Fruit fly (Drosophila melanogaster): Measurements from ENCODE around the gene CG10516.
A peak's percentile ranks its signal among the peaks of the same experiment; 100 is the strongest.

The CG10516 gene

DNA sequence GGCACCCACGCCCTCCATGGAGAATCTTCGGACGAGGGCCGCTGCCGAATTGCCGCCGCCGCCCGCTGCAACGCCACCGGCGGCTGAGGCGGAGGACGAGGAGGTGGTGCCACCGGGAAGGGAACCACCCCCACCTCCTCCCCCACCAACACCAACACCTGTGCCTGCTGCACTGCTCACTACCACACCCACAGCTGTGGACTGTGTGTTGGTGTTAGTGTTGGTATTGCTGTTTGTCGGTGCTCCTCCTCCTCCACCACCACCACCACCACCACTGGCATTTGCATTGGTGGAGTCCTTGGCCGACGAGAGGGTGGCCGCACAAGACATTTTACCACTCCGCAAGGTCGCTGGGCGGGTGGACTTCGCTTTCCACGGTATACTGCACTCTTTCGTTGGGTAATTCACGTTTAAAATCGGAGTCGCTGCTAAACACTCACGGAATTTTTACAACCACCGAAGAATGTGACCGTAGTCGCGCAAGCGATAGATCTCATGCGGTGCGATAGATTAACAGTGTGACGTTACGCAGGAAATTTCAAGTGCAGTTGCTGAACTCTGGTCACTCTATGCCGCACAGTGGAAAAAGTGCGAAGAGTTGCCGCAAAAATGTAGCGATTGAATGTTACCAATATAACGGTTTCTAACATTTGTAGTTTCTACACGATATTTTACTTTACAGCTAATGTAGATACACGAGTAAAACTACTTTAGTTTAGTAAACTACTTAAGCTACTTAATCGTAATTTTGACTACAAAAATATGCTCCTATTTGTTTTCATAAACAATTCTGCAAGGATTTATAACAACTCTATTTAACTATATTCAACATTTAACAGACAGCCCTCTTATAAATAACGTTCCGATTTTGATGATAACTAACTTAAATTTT, 43.6 kb downstream of the CG10516 start, which contains the start of gene mib1 (continued):
- no peak for TF ChIP-seq CG8089 (GFP tag; optimal IDR thresholded peaks at IDR 0.05)
- TF ChIP-seq BtbVII (GFP tag; optimal IDR thresholded peaks at IDR 0.05), result no peak
- TF ChIP-seq gro (GFP tag; optimal IDR thresholded peaks at IDR 0.05), result peak; percentile 61
- TF ChIP-seq B-H2 (GFP tag; optimal IDR thresholded peaks at IDR 0.05), result peak; percentile 58
- TF ChIP-seq lbe (GFP tag; optimal IDR thresholded peaks at IDR 0.05), result no peak
- TF ChIP-seq CTCF (GFP tag; optimal IDR thresholded peaks at IDR 0.05), result peak; percentile 63
- TF ChIP-seq chinmo (GFP tag; IDR thresholded peaks at IDR 0.05; ENCODE audit: partially characterized antibody), result peak; percentile 95; the same call in 3 of the 4 replicates
- peak; percentile 74 for TF ChIP-seq CrebB (tag; optimal IDR thresholded peaks at IDR 0.05)
- TF ChIP-seq danr (GFP tag; IDR thresholded peaks at IDR 0.05), result no peak
- TF ChIP-seq phol (tag; optimal IDR thresholded peaks at IDR 0.05), result peak; percentile 62
- no peak for TF ChIP-seq otp (GFP tag; IDR thresholded peaks at IDR 0.05)
- no peak for TF ChIP-seq wor (GFP tag; IDR thresholded peaks at IDR 0.05)
- TF ChIP-seq CG2712 (tag; optimal IDR thresholded peaks at IDR 0.05), result peak; percentile 59
- no peak for TF ChIP-seq corto (GFP tag; optimal IDR thresholded peaks at IDR 0.05)
- TF ChIP-seq emc (GFP tag; optimal IDR thresholded peaks at IDR 0.05), result peak; percentile 26
- TF ChIP-seq Eip74EF (GFP tag; optimal IDR thresholded peaks at IDR 0.05), result peak in 1 of 2 experiments; percentile 49
- TF ChIP-seq CG5180 (GFP tag; optimal IDR thresholded peaks at IDR 0.05), result no peak
- TF ChIP-seq Ets97D (GFP tag; optimal IDR thresholded peaks at IDR 0.05), result peak; percentile 88
- TF ChIP-seq peb (GFP tag; IDR thresholded peaks at IDR 0.05), result no peak
- peak; percentile 94 for TF ChIP-seq CG42726 (GFP tag; IDR thresholded peaks at IDR 0.05; ENCODE audit: partially characterized antibody)
- peak; percentile 14 for TF ChIP-seq CG2678 (tag; optimal IDR thresholded peaks at IDR 0.05)
- no peak for TF ChIP-seq CG2199 (GFP tag; IDR thresholded peaks at IDR 0.05)
- no peak for TF ChIP-seq Usf (GFP tag; optimal IDR thresholded peaks at IDR 0.05)
- TF ChIP-seq hkb (optimal IDR thresholded peaks at IDR 0.05), result no peak
- TF ChIP-seq hkb (GFP tag; IDR thresholded peaks at IDR 0.05), result 0 out of 2 replicates have a peak, but pooled peaks have one; percentile 13
- no peak for TF ChIP-seq NK7.1 (GFP tag; optimal IDR thresholded peaks at IDR 0.05)
- no peak for TF ChIP-seq sima (GFP tag; optimal IDR thresholded peaks at IDR 0.05)
- TF ChIP-seq CG2875 (GFP tag; optimal IDR thresholded peaks at IDR 0.05), result no peak
- no peak for TF ChIP-seq bab2 (GFP tag; optimal IDR thresholded peaks at IDR 0.05)
- no peak for TF ChIP-seq salm (tag; optimal IDR thresholded peaks at IDR 0.05)
- TF ChIP-seq CG7963 (GFP tag; IDR thresholded peaks at IDR 0.05; ENCODE audit: partially characterized antibody), result peak; percentile 80
- TF ChIP-seq Taf1 (GFP tag; IDR thresholded peaks at IDR 0.05), result no peak
- TF ChIP-seq Aef1 (GFP tag; IDR thresholded peaks at IDR 0.05), result 0 out of 3 replicates have a peak, but pooled peaks have one; percentile 19
- peak; percentile 90 for TF ChIP-seq row (GFP tag; IDR thresholded peaks at IDR 0.05)
- TF ChIP-seq cas (GFP tag; IDR thresholded peaks at IDR 0.05), result no peak
- TF ChIP-seq ken (GFP tag; IDR thresholded peaks at IDR 0.05), result peak; percentile 35; the same call in 2 of the 3 replicates
- TF ChIP-seq Trl (optimal IDR thresholded peaks at IDR 0.05), result no peak
- TF ChIP-seq Trl (GFP tag; optimal IDR thresholded peaks at IDR 0.05), result no peak
- peak; percentile 72 for TF ChIP-seq Doc3 (GFP tag; IDR thresholded peaks at IDR 0.05; ENCODE audit: partially characterized antibody)
- no peak for TF ChIP-seq CG18619 (GFP tag; optimal IDR thresholded peaks at IDR 0.05)
- no peak for TF ChIP-seq CG18476 (GFP tag; optimal IDR thresholded peaks at IDR 0.05)
- TF ChIP-seq nerfin-2 (GFP tag; IDR thresholded peaks at IDR 0.05; ENCODE audit: partially characterized antibody), result peak; percentile 71
- TF ChIP-seq jigr1 (GFP tag; IDR thresholded peaks at IDR 0.05), result no peak
- no peak for TF ChIP-seq CG7928 (GFP tag; optimal IDR thresholded peaks at IDR 0.05)
- no peak for TF ChIP-seq CG15696 (tag; optimal IDR thresholded peaks at IDR 0.05)
- TF ChIP-seq prd (optimal IDR thresholded peaks at IDR 0.05), result no peak
- 0 out of 3 replicates have a peak, but pooled peaks have one; percentile 33 for TF ChIP-seq prd (GFP tag; IDR thresholded peaks at IDR 0.05)
- TF ChIP-seq CG14860 (GFP tag; IDR thresholded peaks at IDR 0.05; ENCODE audit: partially characterized antibody), result peak; percentile 71; the same call in 2 of the 3 replicates
- TF ChIP-seq CG9215 (GFP tag; IDR thresholded peaks at IDR 0.05), result no peak
- TF ChIP-seq CG17328 (GFP tag; IDR thresholded peaks at IDR 0.05), result peak; percentile 56

All from whole organism, embryonic.